Worm (Caenorhabditis elegans): ENCODE results near the gene F23A7.5.

The F23A7.5 gene

ce11 chrX:16202229-16202628 lies 26.5 kb upstream of the F23A7.5 start (continued):
- no peak for TF ChIP-seq saeg-2 (GFP tag; IDR thresholded peaks at IDR 0.05)
- TF ChIP-seq F49E8.2 (tag; optimal IDR thresholded peaks at IDR 0.05; ENCODE audit: borderline replicate concordance) = no peak
- TF ChIP-seq lir-3 (tag; optimal IDR thresholded peaks at IDR 0.05) = no peak
- TF ChIP-seq snpc-1.2 (GFP tag; IDR thresholded peaks at IDR 0.05) = no peak
- peak; percentile 54; the same call in 1 of the 2 replicates for TF ChIP-seq vab-7 (GFP tag; IDR thresholded peaks at IDR 0.05)
- TF ChIP-seq dmd-9 (GFP tag; IDR thresholded peaks at IDR 0.05) = no peak
- TF ChIP-seq nhr-41 (GFP tag; IDR thresholded peaks at IDR 0.05) = no peak
- no peak for TF ChIP-seq mxl-2 (GFP tag; conservative IDR thresholded peaks at IDR 0.05)
- TF ChIP-seq jun-1 (tag; optimal IDR thresholded peaks at IDR 0.05) = no peak
- TF ChIP-seq dmd-6 (GFP tag; IDR thresholded peaks at IDR 0.05) = 0 out of 2 replicates have a peak, but pooled peaks have one; percentile 23
- no peak for TF ChIP-seq spr-3 (GFP tag; optimal IDR thresholded peaks at IDR 0.05)
- TF ChIP-seq ZK337.2 (GFP tag; IDR thresholded peaks at IDR 0.05) = no peak
- no peak for TF ChIP-seq nhr-6 (tag; optimal IDR thresholded peaks at IDR 0.05)
- TF ChIP-seq nhr-77 (tag; optimal IDR thresholded peaks at IDR 0.05) = peak; percentile 37
- peak; percentile 49; the same call in 1 of the 2 replicates for TF ChIP-seq ceh-20 (GFP tag; IDR thresholded peaks at IDR 0.05)
- no peak for TF ChIP-seq cey-2 (tag; optimal IDR thresholded peaks at IDR 0.05; ENCODE audit: borderline replicate concordance, insufficient read depth)
- no peak for TF ChIP-seq arid-1 (GFP tag; conservative IDR thresholded peaks at IDR 0.05)
- TF ChIP-seq gei-8 (GFP tag; optimal IDR thresholded peaks at IDR 0.05) = no peak
- no peak for TF ChIP-seq lin-39 (tag; optimal IDR thresholded peaks at IDR 0.05)
- no peak for TF ChIP-seq D1046.2 (GFP tag; IDR thresholded peaks at IDR 0.05)
- no peak for TF ChIP-seq zag-1 (tag; optimal IDR thresholded peaks at IDR 0.05)
- no peak for TF ChIP-seq snpc-4 (tag; optimal IDR thresholded peaks at IDR 0.05)
- TF ChIP-seq unc-62 (GFP tag; optimal IDR thresholded peaks at IDR 0.05 in 1 of 2) = no peak
- TF ChIP-seq unc-62 (tag; optimal IDR thresholded peaks at IDR 0.05) = no peak
- peak; percentile 62 for TF ChIP-seq T26A8.4 (GFP tag; IDR thresholded peaks at IDR 0.05)
- no peak for TF ChIP-seq ceh-82 (tag; optimal IDR thresholded peaks at IDR 0.05)
- no peak for TF ChIP-seq Y75B8A.6 (GFP tag; IDR thresholded peaks at IDR 0.05)
- no peak for TF ChIP-seq nhr-102 (tag; optimal IDR thresholded peaks at IDR 0.05)
- peak; percentile 75 for TF ChIP-seq mep-1 (tag; optimal IDR thresholded peaks at IDR 0.05)
- no peak for TF ChIP-seq tra-1 (GFP tag; IDR thresholded peaks at IDR 0.05)
- no peak for TF ChIP-seq nhr-10 (tag; optimal IDR thresholded peaks at IDR 0.05)
- no peak for TF ChIP-seq zip-2 (tag; optimal IDR thresholded peaks at IDR 0.05)
- TF ChIP-seq Y48G9A.11 (GFP tag; IDR thresholded peaks at IDR 0.05) = no peak
- TF ChIP-seq sdz-12 (GFP tag; optimal IDR thresholded peaks at IDR 0.05) = no peak
- TF ChIP-seq php-3 (GFP tag; IDR thresholded peaks at IDR 0.05) = no peak
- TF ChIP-seq daf-12 (tag; optimal IDR thresholded peaks at IDR 0.05) = no peak
- no peak for TF ChIP-seq lim-7 (GFP tag; IDR thresholded peaks at IDR 0.05)
- no peak for TF ChIP-seq tag-97 (GFP tag; IDR thresholded peaks at IDR 0.05)
- TF ChIP-seq pqm-1 (tag; optimal IDR thresholded peaks at IDR 0.05) = no peak
- TF ChIP-seq F10B5.3 (tag; optimal IDR thresholded peaks at IDR 0.05) = no peak
- no peak for TF ChIP-seq dpl-1 (GFP tag; optimal IDR thresholded peaks at IDR 0.05)
- no peak for TF ChIP-seq R02D3.7 (tag; optimal IDR thresholded peaks at IDR 0.05)
- TF ChIP-seq mdt-29 (GFP tag; IDR thresholded peaks at IDR 0.05) = 0 out of 2 replicates have a peak, but pooled peaks have one; percentile 22
- TF ChIP-seq lin-29 (GFP tag; IDR thresholded peaks at IDR 0.05) = no peak
- peak; percentile 88 for TF ChIP-seq F37D6.2 (tag; optimal IDR thresholded peaks at IDR 0.05)
- no peak for TF ChIP-seq nhr-48 (tag; optimal IDR thresholded peaks at IDR 0.05)
- peak in 1 of 2 experiments; percentile 19 for TF ChIP-seq hif-1 (tag; optimal IDR thresholded peaks at IDR 0.05)
- no peak for TF ChIP-seq spr-1 (tag; optimal IDR thresholded peaks at IDR 0.05)
- no peak for TF ChIP-seq ztf-11 (tag; optimal IDR thresholded peaks at IDR 0.05)
- TF ChIP-seq ceh-32 (tag; optimal IDR thresholded peaks at IDR 0.05; ENCODE audit: poor library complexity) = no peak
- TF ChIP-seq nhr-111 (GFP tag; optimal IDR thresholded peaks at IDR 0.05) = no peak
- TF ChIP-seq F26F4.8 (GFP tag; conservative IDR thresholded peaks at IDR 0.05) = no peak
- no peak for TF ChIP-seq nhr-11 (tag; optimal IDR thresholded peaks at IDR 0.05)
